Fruit fly (Drosophila melanogaster) whole organism, embryonic: Measurements from ENCODE around the gene Usp30.

Experiments used
- Aef1 ChIP-seq: fragments of 200-800 bp; sonication (Bioruptor generic); IDR thresholded peaks from 3 replicates; pipeline ENCODE4 v1.3.6; 2022; ENCODE audit warnings: missing biosample characterization, missing genetic modification characterization
- Antp ChIP-seq: fragments of 200-800 bp; sonication (Bioruptor generic); optimal IDR thresholded peaks from 3 replicates; lab custom pipeline; 2016; ENCODE audit warnings: missing biosample characterization, missing genetic modification characterization
- Atf3 ChIP-seq: fragments of 200-800 bp; sonication (Bioruptor generic); optimal IDR thresholded peaks from 3 replicates; lab custom pipeline; 2016; ENCODE audit warnings: missing biosample characterization, missing genetic modification characterization
- Awh ChIP-seq: fragments of 200-800 bp; sonication (Bioruptor generic); IDR thresholded peaks from 2 replicates; pipeline ENCODE4, ENCODE4 v1.3.6; 2022; ENCODE audit warnings: missing biosample characterization, missing genetic modification characterization
- Blimp-1 ChIP-seq: fragments of 200-800 bp; sonication (Bioruptor generic); optimal IDR thresholded peaks from 3 replicates; lab custom pipeline; 2018; ENCODE audit warnings: missing biosample characterization, missing genetic modification characterization, mild to moderate bottlenecking, moderate library complexity, missing genetic modification reagents
- CG10321 ChIP-seq: fragments of 200-800 bp; sonication (Bioruptor generic); IDR thresholded peaks from 2 replicates; pipeline ENCODE4 v1.3.6; 2022; ENCODE audit warnings: missing biosample characterization, missing genetic modification characterization
- CG15269 ChIP-seq: fragments of 200-800 bp; sonication (Bioruptor generic); optimal IDR thresholded peaks from 2 replicates; lab custom pipeline; 2018; ENCODE audit warnings: missing biosample characterization, mild to moderate bottlenecking, missing genetic modification characterization, moderate library complexity
- CG18262 ChIP-seq: fragments of 200-800 bp; optimal IDR thresholded peaks from 3 replicates; lab custom pipeline; 2019; ENCODE audit warnings: missing biosample characterization, mild to moderate bottlenecking, missing genetic modification characterization, moderate library complexity
- CG1832 ChIP-seq: fragments of 200-800 bp; sonication (Bioruptor generic); optimal IDR thresholded peaks from 2 replicates; lab custom pipeline; 2017; ENCODE audit warnings: missing biosample characterization, mild to moderate bottlenecking, missing genetic modification characterization, inconsistent platforms
- CG18476 ChIP-seq: fragments of 200-800 bp; sonication (Bioruptor generic); optimal IDR thresholded peaks from 2 replicates; lab custom pipeline; 2016; ENCODE audit warnings: missing biosample characterization, mild to moderate bottlenecking, missing genetic modification characterization
- CG18599 ChIP-seq: fragments of 200-800 bp; sonication (Bioruptor generic); optimal IDR thresholded peaks from 3 replicates; lab custom pipeline; 2017; ENCODE audit warnings: missing biosample characterization, missing genetic modification characterization, mild to moderate bottlenecking, moderate library complexity, missing genetic modification reagents
- CG2712 ChIP-seq: fragments of 200-800 bp; optimal IDR thresholded peaks from 3 replicates; lab custom pipeline; 2019; ENCODE audit warnings: missing biosample characterization, mild to moderate bottlenecking, missing genetic modification characterization, moderate library complexity
- CG34422 ChIP-seq: fragments of 200-800 bp; sonication (Bioruptor generic); IDR thresholded peaks from 3 replicates; pipeline ENCODE4 v1.3.6; 2022; ENCODE audit warnings: missing biosample characterization, missing genetic modification characterization
- CG3726 ChIP-seq: fragments of 200-800 bp; sonication (Bioruptor generic); IDR thresholded peaks from 3 replicates; pipeline ENCODE4, ENCODE4 v1.3.6; 2022; ENCODE audit warnings: missing biosample characterization, missing genetic modification characterization
- CG4424 ChIP-seq: fragments of 200-800 bp; sonication (Bioruptor generic); optimal IDR thresholded peaks from 3 replicates; lab custom pipeline; 2016; ENCODE audit warnings: missing biosample characterization, missing genetic modification characterization
- CG5953 ChIP-seq: fragments of 200-800 bp; sonication (Bioruptor generic); IDR thresholded peaks from 2 replicates; pipeline ENCODE4 v1.3.6; 2022; ENCODE audit warnings: missing biosample characterization, missing genetic modification characterization
- CG6254 ChIP-seq: fragments of 200-800 bp; sonication (Bioruptor generic); optimal IDR thresholded peaks from 3 replicates; lab custom pipeline; 2017; ENCODE audit warnings: mild to moderate bottlenecking, missing biosample characterization, missing genetic modification reagents, missing genetic modification characterization
- CG6765 ChIP-seq: fragments of 200-800 bp; sonication (Bioruptor generic); optimal IDR thresholded peaks from 3 replicates; lab custom pipeline; 2017; ENCODE audit warnings: missing biosample characterization, mild to moderate bottlenecking, missing genetic modification characterization
- CG8281 ChIP-seq: fragments of 200-800 bp; sonication (Bioruptor generic); optimal IDR thresholded peaks from 2 replicates; lab custom pipeline; 2018; ENCODE audit warnings: missing biosample characterization, mild to moderate bottlenecking, missing genetic modification characterization, moderate library complexity
- CG8478 ChIP-seq: fragments of >200 bp; optimal IDR thresholded peaks from 2 replicates; lab custom pipeline; 2018
- CTCF ChIP-seq: fragments of 200-800 bp; sonication (Bioruptor generic); optimal IDR thresholded peaks from 2 replicates; lab custom pipeline; 2017; ENCODE audit warnings: missing biosample characterization, mild to moderate bottlenecking, missing genetic modification characterization, moderate library complexity
- Drgx ChIP-seq: fragments of 200-800 bp; sonication (Bioruptor generic); IDR thresholded peaks from 2 replicates; pipeline ENCODE4 v1.3.6; 2022; ENCODE audit warnings: missing biosample characterization, missing genetic modification characterization
- Gug ChIP-seq: fragments of 200-800 bp; sonication (Bioruptor generic); IDR thresholded peaks from 4 replicates; pipeline ENCODE4 v1.3.6; 2022; ENCODE audit warnings: missing biosample characterization, missing genetic modification characterization
- Hr39 ChIP-seq: fragments of >200 bp; optimal IDR thresholded peaks from 2 replicates; lab custom pipeline; 2017
- Med ChIP-seq: fragments of 200-800 bp; sonication (Bioruptor generic); peaks from one replicate; lab custom pipeline; 2016; ENCODE audit warnings: missing biosample characterization, missing genetic modification characterization, mild to moderate bottlenecking, inconsistent platforms, moderate library complexity
- NFAT ChIP-seq: fragments of 200-800 bp; sonication (Bioruptor generic); IDR thresholded peaks from 2 replicates; pipeline ENCODE4 v1.3.6; 2022; ENCODE audit warnings: missing biosample characterization, missing genetic modification characterization
- Rfx ChIP-seq: fragments of 200-800 bp; sonication (Bioruptor generic); IDR thresholded peaks from 2 replicates; pipeline ENCODE4 v1.3.6; 2022; ENCODE audit warnings: missing biosample characterization, missing genetic modification characterization
- Tbp ChIP-seq: fragments of >200 bp; optimal IDR thresholded peaks from 2 replicates; lab custom pipeline; 2018; ENCODE audit warnings: missing biosample characterization, missing genetic modification characterization
- Vsx1 ChIP-seq: fragments of 200-800 bp; sonication (Bioruptor generic); optimal IDR thresholded peaks from 2 replicates; lab custom pipeline; 2017; ENCODE audit warnings: missing biosample characterization, mild to moderate bottlenecking, missing genetic modification characterization, missing genetic modification reagents
- abd-A ChIP-seq: fragments of 200-800 bp; sonication (Bioruptor generic); optimal IDR thresholded peaks from 3 replicates; lab custom pipeline; 2019; ENCODE audit warnings: missing biosample characterization, mild to moderate bottlenecking, missing genetic modification characterization, moderate library complexity
- aop ChIP-seq: fragments of 200-800 bp; sonication (Bioruptor generic); IDR thresholded peaks from 2 replicates; pipeline ENCODE4 v1.3.6; 2022; ENCODE audit warnings: missing biosample characterization, missing genetic modification characterization
- ap ChIP-seq: fragments of 200-800 bp; sonication (Bioruptor generic); IDR thresholded peaks from 2 replicates; pipeline ENCODE4 v1.3.6; 2022; ENCODE audit warnings: missing biosample characterization, missing genetic modification characterization
- bigmax ChIP-seq: fragments of 200-800 bp; sonication (Bioruptor generic); optimal IDR thresholded peaks from 2 replicates; lab custom pipeline; 2018; ENCODE audit warnings: missing biosample characterization, mild to moderate bottlenecking, missing genetic modification characterization
- bsh ChIP-seq, 2 experiments: fragments of 200-800 bp; sonication (Bioruptor generic); optimal IDR thresholded peaks; 2 replicates each; lab custom pipeline; 2017 to 2018; ENCODE audit warnings: mild to moderate bottlenecking in 2 of 2, missing biosample characterization in 2 of 2, missing genetic modification characterization in 2 of 2, moderate library complexity in 1 of 2
- cg ChIP-seq: fragments of 200-800 bp; sonication (Bioruptor generic); optimal IDR thresholded peaks from 3 replicates; lab custom pipeline; 2019; ENCODE audit warnings: missing biosample characterization, mild to moderate bottlenecking, missing genetic modification characterization, moderate library complexity
- chif ChIP-seq, 2 experiments: fragments of 200-800 bp; sonication (Bioruptor generic); optimal IDR thresholded peaks; 3 replicates each; lab custom pipeline; 2016; ENCODE audit warnings: missing biosample characterization in 2 of 2, missing genetic modification characterization in 2 of 2
- ci ChIP-seq: fragments of 200-800 bp; sonication (Bioruptor generic); IDR thresholded peaks from 3 replicates; pipeline ENCODE4 v1.3.6; 2022; ENCODE audit warnings: missing biosample characterization, missing genetic modification characterization
- corto ChIP-seq: fragments of 200-800 bp; sonication (Bioruptor generic); optimal IDR thresholded peaks from 2 replicates; lab custom pipeline; 2016; ENCODE audit warnings: missing biosample characterization, mild to moderate bottlenecking, missing genetic modification characterization, moderate library complexity
- croc ChIP-seq: fragments of 200-800 bp; sonication (Bioruptor generic); conservative IDR thresholded peaks from 3 replicates; pipeline ENCODE4 v1.3.6; 2022; ENCODE audit warnings: missing biosample characterization, missing genetic modification characterization
- cwo ChIP-seq: fragments of 200-800 bp; sonication (Bioruptor generic); optimal IDR thresholded peaks from 3 replicates; lab custom pipeline; 2017; ENCODE audit warnings: missing biosample characterization, missing genetic modification characterization, mild to moderate bottlenecking, moderate library complexity, missing genetic modification reagents
- ewg ChIP-seq: fragments of 200-800 bp; sonication (Bioruptor generic); optimal IDR thresholded peaks from 3 replicates; lab custom pipeline; 2017; ENCODE audit warnings: mild to moderate bottlenecking, missing biosample characterization, missing genetic modification reagents, missing genetic modification characterization
- fd102C ChIP-seq: fragments of 200-800 bp; sonication (Bioruptor generic); optimal IDR thresholded peaks from 2 replicates; lab custom pipeline; 2018; ENCODE audit warnings: missing biosample characterization, mild to moderate bottlenecking, missing genetic modification characterization, moderate library complexity
- fru ChIP-seq: fragments of >200 bp; optimal IDR thresholded peaks from 2 replicates; lab custom pipeline; 2017
- gfzf ChIP-seq: fragments of 200-800 bp; sonication (Bioruptor generic); optimal IDR thresholded peaks from 2 replicates; lab custom pipeline; 2016; ENCODE audit warnings: missing biosample characterization, mild to moderate bottlenecking, missing genetic modification characterization, moderate library complexity
- luna ChIP-seq: fragments of 200-800 bp; sonication (Bioruptor generic); optimal IDR thresholded peaks from 2 replicates; lab custom pipeline; 2016; ENCODE audit warnings: missing biosample characterization, missing genetic modification characterization
- maf-S ChIP-seq: fragments of 200-800 bp; sonication (Bioruptor generic); optimal IDR thresholded peaks from 2 replicates; lab custom pipeline; 2016; ENCODE audit warnings: missing biosample characterization, missing genetic modification characterization
- peb ChIP-seq: fragments of 200-800 bp; sonication (Bioruptor generic); IDR thresholded peaks from 2 replicates; pipeline ENCODE4 v1.3.6; 2022; ENCODE audit warnings: missing biosample characterization, missing genetic modification characterization
- prd ChIP-seq, 3 experiments: fragments of >200 bp in 2 of 3; fragments of 200-800 bp in 1 of 3; sonication (Bioruptor generic) in 1 of 3; optimal IDR thresholded peaks in 2 of 3; IDR thresholded peaks in 1 of 3; 2 replicates in 2 of 3; 3 replicates in 1 of 3; pipeline versions ENCODE4 v1.3.6 to Lab custom; 2017 to 2022; ENCODE audit warnings: missing biosample characterization in 1 of 3, missing genetic modification characterization in 1 of 3
- sob ChIP-seq: fragments of 200-800 bp; sonication (Bioruptor generic); IDR thresholded peaks from 2 replicates; pipeline ENCODE4 v1.3.6; 2022; ENCODE audit warnings: missing biosample characterization, missing genetic modification characterization
- sqz ChIP-seq: fragments of 200-800 bp; sonication (Bioruptor generic); optimal IDR thresholded peaks from 3 replicates; lab custom pipeline; 2018; ENCODE audit warnings: missing biosample characterization, mild to moderate bottlenecking, missing genetic modification characterization
- zfh1 ChIP-seq: fragments of 200-800 bp; sonication (Bioruptor generic); IDR thresholded peaks from 3 replicates; pipeline ENCODE4 v1.3.6; 2022; ENCODE audit warnings: missing biosample characterization, missing genetic modification characterization

Gene Usp30

dm6 chrX:5905086-5905400 is 25.5 kb upstream of the Usp30 start:
- TF ChIP-seq fru = no peak
- TF ChIP-seq CG18262 = peak; percentile 34
- peak; percentile 21 for TF ChIP-seq CG2712 (tag; lab: Kevin White, UChicago)
- TF ChIP-seq bigmax (GFP tag; lab: Kevin White, UChicago) = no peak
- no peak for TF ChIP-seq ap (GFP tag; lab: Robert Waterston, UW)
- peak; percentile 2 for TF ChIP-seq ewg
- no peak for TF ChIP-seq aop (GFP tag; lab: Robert Waterston, UW)
- TF ChIP-seq CG6254 = peak; percentile 10
- TF ChIP-seq Rfx = no peak
- TF ChIP-seq CG1832 (GFP tag; lab: Kevin White, UChicago) = peak; percentile 30
- peak; percentile 9 for TF ChIP-seq CG4424 (GFP tag; lab: Kevin White, UChicago)
- TF ChIP-seq prd (optimal IDR thresholded peaks at IDR 0.05; lab: Kevin White, UChicago) = no peak
- TF ChIP-seq prd (GFP tag; IDR thresholded peaks at IDR 0.05; lab: Robert Waterston, UW) = 0 out of 3 replicates have a peak, but pooled peaks have one; percentile 17
- TF ChIP-seq croc = no peak
- no peak for TF ChIP-seq CG18599 (GFP tag; lab: Kevin White, UChicago)
- TF ChIP-seq bsh (GFP tag; optimal IDR thresholded peaks at IDR 0.05; lab: Kevin White, UChicago) = peak in 1 of 2 experiments; percentile 31
- TF ChIP-seq CG6765 (GFP tag; lab: Kevin White, UChicago) = no peak
- no peak for TF ChIP-seq gfzf (GFP tag; lab: Kevin White, UChicago)
- TF ChIP-seq CG5953 (GFP tag; lab: Robert Waterston, UW) = 0 out of 2 replicates have a peak, but pooled peaks have one; percentile 13
- no peak for TF ChIP-seq cwo
- TF ChIP-seq Blimp-1 (GFP tag; lab: Kevin White, UChicago) = peak; percentile 3
- TF ChIP-seq Hr39 (lab: Kevin White, UChicago) = peak; percentile 89
- TF ChIP-seq abd-A (tag; lab: Kevin White, UChicago) = no peak
- TF ChIP-seq CG15269 = no peak
- TF ChIP-seq chif (GFP tag; optimal IDR thresholded peaks at IDR 0.05; lab: Kevin White, UChicago) = no peak
- TF ChIP-seq Drgx (GFP tag; lab: Robert Waterston, UW) = peak; percentile 51
- TF ChIP-seq fd102C (GFP tag; lab: Kevin White, UChicago) = no peak

dm6 chrX:5904377-5905085 is 24.9 kb upstream of the Usp30 start:
- no peak for TF ChIP-seq zfh1
- TF ChIP-seq ci = 0 out of 3 replicates have a peak, but pooled peaks have one; percentile 43
- TF ChIP-seq luna = no peak
- peak; percentile 72 for TF ChIP-seq cg (GFP tag; lab: Kevin White, UChicago)
- TF ChIP-seq corto (GFP tag; lab: Kevin White, UChicago) = peak; percentile 63
- no peak for TF ChIP-seq Atf3 (GFP tag; lab: Kevin White, UChicago)
- no peak for TF ChIP-seq NFAT
- no peak for TF ChIP-seq Aef1
- no peak for TF ChIP-seq peb (GFP tag; lab: Robert Waterston, UW)
- peak; percentile 17 for TF ChIP-seq CG15269
- TF ChIP-seq maf-S (GFP tag; lab: Kevin White, UChicago) = no peak
- peak; percentile 71; the same call in 1 of the 3 replicates for TF ChIP-seq CG34422
- peak; percentile 88 for TF ChIP-seq abd-A (tag; lab: Kevin White, UChicago)
- peak; percentile 89 for TF ChIP-seq CG8281 (tag; lab: Kevin White, UChicago)
- peak; percentile 53 for TF ChIP-seq Med (GFP tag; lab: Kevin White, UChicago)
- peak; percentile 70 for TF ChIP-seq CG10321 (GFP tag; lab: Robert Waterston, UW)
- TF ChIP-seq sqz (GFP tag; lab: Kevin White, UChicago) = peak; percentile 11
- peak; percentile 27; the same call in 1 of the 2 replicates for TF ChIP-seq sob (GFP tag; lab: Robert Waterston, UW)
- TF ChIP-seq Vsx1 (GFP tag; lab: Kevin White, UChicago) = peak; percentile 68
- TF ChIP-seq Awh (GFP tag; lab: Robert Waterston, UW) = peak; percentile 77
- TF ChIP-seq CG3726 (GFP tag; lab: Robert Waterston, UW) = no peak
- TF ChIP-seq CG18476 (GFP tag; lab: Kevin White, UChicago) = no peak
- no peak for TF ChIP-seq Gug (GFP tag; lab: Robert Waterston, UW)
- TF ChIP-seq CG8478 (lab: Kevin White, UChicago) = no peak
- TF ChIP-seq Hr39 (lab: Kevin White, UChicago) = peak; percentile 96
- no peak for TF ChIP-seq Tbp (GFP tag; lab: Kevin White, UChicago)
- TF ChIP-seq CTCF (GFP tag; lab: Kevin White, UChicago) = no peak
- TF ChIP-seq Antp = no peak
